Worm (Caenorhabditis elegans): ENCODE results near the gene cnc-3.

The cnc-3 gene

ce11 chrV:1466949-1467348 lies 19.1 kb downstream of the cnc-3 start (continued):
- TF ChIP-seq elt-1 (tag; optimal IDR thresholded peaks at IDR 0.05), result no peak
- TF ChIP-seq ZK546.5 (tag; optimal IDR thresholded peaks at IDR 0.05), result no peak
- TF ChIP-seq nhr-77 (tag; optimal IDR thresholded peaks at IDR 0.05), result no peak
- no peak for TF ChIP-seq sem-4 (tag; optimal IDR thresholded peaks at IDR 0.05)
- TF ChIP-seq mab-5 (tag; optimal IDR thresholded peaks at IDR 0.05), result no peak
- peak; percentile 31 for TF ChIP-seq sma-9 (GFP tag; optimal IDR thresholded peaks at IDR 0.05)
- TF ChIP-seq sma-9 (tag; optimal IDR thresholded peaks at IDR 0.05), result no peak
- TF ChIP-seq unc-39 (tag; optimal IDR thresholded peaks at IDR 0.05), result no peak
- no peak for TF ChIP-seq ztf-4 (tag; optimal IDR thresholded peaks at IDR 0.05)
- no peak for TF ChIP-seq lin-11 (tag; optimal IDR thresholded peaks at IDR 0.05)
- no peak for TF ChIP-seq ceh-82 (tag; optimal IDR thresholded peaks at IDR 0.05)

ce11 chrV:1467444-1467843 lies 19.6 kb downstream of the cnc-3 start, which contains the start of gene gid-8:
gid-8 (plus strand) TSS chrV:1467744.
- TF ChIP-seq unc-55 (GFP tag; optimal IDR thresholded peaks at IDR 0.05) (no peak), peb-1 (tag; optimal IDR thresholded peaks at IDR 0.05) (no peak), F13H6.1 (tag; optimal IDR thresholded peaks at IDR 0.05) (no peak), zag-1 (tag; optimal IDR thresholded peaks at IDR 0.05) (no peak), nhr-77 (tag; optimal IDR thresholded peaks at IDR 0.05) (no peak), nhr-6 (tag; optimal IDR thresholded peaks at IDR 0.05) (no peak), nhr-237 (tag; optimal IDR thresholded peaks at IDR 0.05) (no peak), egl-27 (tag; optimal IDR thresholded peaks at IDR 0.05) (no peak), lin-13 (GFP tag; optimal IDR thresholded peaks at IDR 0.05) (no peak), lin-39 (tag; optimal IDR thresholded peaks at IDR 0.05) (no peak), elt-3 (tag; optimal IDR thresholded peaks at IDR 0.05) (no peak), ceh-16 (tag; optimal IDR thresholded peaks at IDR 0.05) (no peak), crh-2 (tag; optimal IDR thresholded peaks at IDR 0.05) (no peak), nhr-23 (tag; optimal IDR thresholded peaks at IDR 0.05) (no peak), nhr-11 (tag; optimal IDR thresholded peaks at IDR 0.05) (no peak), blmp-1 (tag; optimal IDR thresholded peaks at IDR 0.05; ENCODE audit: insufficient read depth) (no peak), mdl-1 (tag; optimal IDR thresholded peaks at IDR 0.05) (no peak), sma-9 (GFP tag; optimal IDR thresholded peaks at IDR 0.05) (no peak), sma-9 (tag; optimal IDR thresholded peaks at IDR 0.05) (no peak), mab-5 (tag; optimal IDR thresholded peaks at IDR 0.05) (no peak), sma-3 (GFP tag; optimal IDR thresholded peaks at IDR 0.05) (no peak)

ce11 chrV:1468905-1469304 lies 21.1 kb downstream of the cnc-3 start:
- no peak for TF ChIP-seq dmd-4 (tag; optimal IDR thresholded peaks at IDR 0.05)
- no peak for TF ChIP-seq F13H6.1 (tag; optimal IDR thresholded peaks at IDR 0.05)
- TF ChIP-seq ZK546.5 (tag; optimal IDR thresholded peaks at IDR 0.05), result no peak
- TF ChIP-seq ceh-82 (tag; optimal IDR thresholded peaks at IDR 0.05), result no peak
- TF ChIP-seq nhr-6 (tag; optimal IDR thresholded peaks at IDR 0.05), result no peak
- no peak for TF ChIP-seq nhr-12 (tag; optimal IDR thresholded peaks at IDR 0.05)
- TF ChIP-seq lin-11 (tag; optimal IDR thresholded peaks at IDR 0.05), result no peak
- no peak for TF ChIP-seq nhr-10 (tag; optimal IDR thresholded peaks at IDR 0.05)

- TF ChIP-seq egl-27 (tag; optimal IDR thresholded peaks at IDR 0.05), result no peak
- no peak for TF ChIP-seq ceh-82 (tag; optimal IDR thresholded peaks at IDR 0.05)
- peak; percentile 87 for TF ChIP-seq lin-13 (GFP tag; optimal IDR thresholded peaks at IDR 0.05)
- TF ChIP-seq skn-1 (tag; optimal IDR thresholded peaks at IDR 0.05), result peak; percentile 86
- peak; percentile 87 for TF ChIP-seq C34F6.9 (tag; optimal IDR thresholded peaks at IDR 0.05)
- TF ChIP-seq lin-39 (tag; optimal IDR thresholded peaks at IDR 0.05), result no peak
- TF ChIP-seq mdl-1 (tag; optimal IDR thresholded peaks at IDR 0.05), result peak in 1 of 2 experiments; percentile 10
- TF ChIP-seq ceh-16 (tag; optimal IDR thresholded peaks at IDR 0.05), result no peak
- TF ChIP-seq Y55F3AM.14 (GFP tag; optimal IDR thresholded peaks at IDR 0.05), result no peak
- no peak for TF ChIP-seq nhr-23 (tag; optimal IDR thresholded peaks at IDR 0.05)
- TF ChIP-seq ztf-1 (GFP tag; conservative IDR thresholded peaks at IDR 0.05), result no peak
- no peak for TF ChIP-seq sem-4 (tag; optimal IDR thresholded peaks at IDR 0.05)
- TF ChIP-seq mab-5 (tag; optimal IDR thresholded peaks at IDR 0.05), result peak; percentile 43
- TF ChIP-seq mbf-1 (tag; optimal IDR thresholded peaks at IDR 0.05), result no peak
- TF ChIP-seq ZK546.5 (tag; optimal IDR thresholded peaks at IDR 0.05), result no peak
- no peak for TF ChIP-seq nhr-12 (tag; optimal IDR thresholded peaks at IDR 0.05)
- peak; percentile 70 for TF ChIP-seq sma-3 (GFP tag; optimal IDR thresholded peaks at IDR 0.05)
- no peak for TF ChIP-seq snpc-4 (tag; optimal IDR thresholded peaks at IDR 0.05)
- no peak for TF ChIP-seq dmd-4 (tag; optimal IDR thresholded peaks at IDR 0.05)
- no peak for TF ChIP-seq unc-39 (tag; optimal IDR thresholded peaks at IDR 0.05)
- no peak for TF ChIP-seq nhr-77 (tag; optimal IDR thresholded peaks at IDR 0.05)
- TF ChIP-seq peb-1 (tag; optimal IDR thresholded peaks at IDR 0.05), result no peak
- TF ChIP-seq aly-2 (tag; optimal IDR thresholded peaks at IDR 0.05), result no peak
- TF ChIP-seq alr-1 (tag; optimal IDR thresholded peaks at IDR 0.05), result no peak
- TF ChIP-seq lsy-2 (tag; optimal IDR thresholded peaks at IDR 0.05), result peak in 1 of 2 experiments; percentile 82
- peak; percentile 44 for TF ChIP-seq F13H6.1 (tag; optimal IDR thresholded peaks at IDR 0.05)
- TF ChIP-seq blmp-1 (tag; optimal IDR thresholded peaks at IDR 0.05; ENCODE audit: insufficient read depth), result no peak
- peak; percentile 14 for TF ChIP-seq lin-11 (tag; optimal IDR thresholded peaks at IDR 0.05)
- TF ChIP-seq gmeb-1 (tag; optimal IDR thresholded peaks at IDR 0.05), result peak; percentile 91
- peak; percentile 50 for TF ChIP-seq nhr-6 (tag; optimal IDR thresholded peaks at IDR 0.05)
- TF ChIP-seq nhr-10 (tag; optimal IDR thresholded peaks at IDR 0.05), result no peak
- no peak for TF ChIP-seq ztf-11 (tag; optimal IDR thresholded peaks at IDR 0.05)
- TF ChIP-seq unc-62 (GFP tag; optimal IDR thresholded peaks at IDR 0.05), result no peak
Measured at ce11 chrV:1471078-1471969, 23.5 kb downstream of the cnc-3 start.
